Worm (Caenorhabditis elegans) whole organism, L1 larva: ENCODE data around the gene sri-51.

Experiments
- elt-3 ChIP-seq, 6 experiments: fragments of 150-350 bp in 1 of 6; sonication (generic microtip); optimal IDR thresholded peaks; 2 replicates each; lab custom pipeline; 2017 to 2018; ENCODE audit warnings: missing biosample characterization in 6 of 6, missing genetic modification characterization in 6 of 6, inconsistent platforms in 1 of 6
- ets-5 ChIP-seq: fragments of 200-800 bp; sonication (Bioruptor generic); IDR thresholded peaks from 2 replicates; pipeline ENCODE4 v1.3.6; 2022; ENCODE audit warnings: missing genetic modification characterization, missing compliant biosample characterization
- lin-13 ChIP-seq: fragments of 150-350 bp; optimal IDR thresholded peaks from 2 replicates; lab custom pipeline; 2014; ENCODE audit warnings: missing biosample characterization, missing genetic modification reagents, missing genetic modification characterization
- nhr-12 ChIP-seq: sonication (generic microtip); optimal IDR thresholded peaks from 2 replicates; lab custom pipeline; 2017; ENCODE audit warnings: missing biosample characterization, missing genetic modification characterization
- nhr-77 ChIP-seq: fragments of 150-350 bp; optimal IDR thresholded peaks from 2 replicates; lab custom pipeline; 2014; ENCODE audit warnings: missing biosample characterization, missing genetic modification characterization
- nhr-85 ChIP-seq: sonication (generic microtip); peaks from one replicate; lab custom pipeline; 2016; ENCODE audit warnings: missing genetic modification characterization, inconsistent platforms, missing compliant biosample characterization
- snpc-4 ChIP-seq: fragments of 150-350 bp; optimal IDR thresholded peaks from 2 replicates; lab custom pipeline; 2014; ENCODE audit warnings: missing biosample characterization, missing genetic modification characterization
- tbx-2 ChIP-seq: sonication (generic microtip); optimal IDR thresholded peaks from 2 replicates; lab custom pipeline; 2016; ENCODE audit warnings: missing genetic modification characterization, missing compliant biosample characterization

DNA sequence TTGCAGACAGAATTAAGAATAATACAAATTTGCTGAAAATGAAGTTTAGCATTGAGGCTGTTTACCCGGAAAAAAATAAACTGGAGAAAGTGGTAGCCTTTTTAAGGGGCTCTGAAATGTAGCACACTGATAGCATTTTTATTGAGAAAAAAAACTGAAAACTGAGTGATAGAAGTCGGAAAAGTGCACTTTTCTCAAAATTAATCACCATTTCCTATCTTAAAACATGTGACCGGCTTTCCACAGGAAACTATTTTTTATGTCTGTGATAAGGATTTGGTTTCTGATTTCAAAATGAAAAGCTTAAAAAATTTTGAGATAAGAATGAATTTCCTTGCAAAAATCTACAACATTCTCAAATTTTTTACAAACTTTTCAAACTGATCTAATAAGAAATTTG lies 21.8 kb upstream of the sri-51 start, which contains the start of gene ZC239.22:
- TF ChIP-seq snpc-4: no peak
- no peak for TF ChIP-seq ets-5 (GFP tag; lab: Robert Waterston, UW)
- TF ChIP-seq nhr-77 (tag; lab: Kevin White, UChicago): no peak
- no peak for TF ChIP-seq lin-13 (GFP tag; lab: Kevin White, UChicago)
- no peak for TF ChIP-seq nhr-85 (tag; lab: Kevin White, UChicago)
- TF ChIP-seq elt-3 (tag; optimal IDR thresholded peaks at IDR 0.05; lab: Kevin White, UChicago): no peak
- TF ChIP-seq nhr-12: no peak
- TF ChIP-seq tbx-2: no peak
